Worm (Caenorhabditis elegans): Measurements from ENCODE around the gene cdh-7.

The cdh-7 gene

ce11 chrII:14798047-14798522, 44.9 kb upstream of the cdh-7 start, which contains the start of gene tbc-20:
Gene tbc-20, plus strand, starts transcription at chrII:14798472.
- no peak for TF ChIP-seq lir-1 (GFP tag; conservative IDR thresholded peaks at IDR 0.05)
- TF ChIP-seq ztf-25 (GFP tag; IDR thresholded peaks at IDR 0.05) = no peak
- TF ChIP-seq bed-2 (GFP tag; IDR thresholded peaks at IDR 0.05) = no peak
- no peak for TF ChIP-seq F37B4.10 (GFP tag; IDR thresholded peaks at IDR 0.05)
- no peak for TF ChIP-seq ztf-26 (tag; optimal IDR thresholded peaks at IDR 0.05)
- TF ChIP-seq F55B11.4 (tag; optimal IDR thresholded peaks at IDR 0.05; ENCODE audit: borderline replicate concordance, insufficient read depth) = no peak
- no peak for TF ChIP-seq B0261.1 (tag; optimal IDR thresholded peaks at IDR 0.05)
- no peak for TF ChIP-seq madf-3 (GFP tag; IDR thresholded peaks at IDR 0.05)
- TF ChIP-seq attf-3 (GFP tag; conservative IDR thresholded peaks at IDR 0.05) = peak; percentile 41; the same call in 1 of the 2 replicates
- peak; percentile 76 for TF ChIP-seq madf-6 (GFP tag; IDR thresholded peaks at IDR 0.05)
- no peak for TF ChIP-seq F23B12.7 (tag; optimal IDR thresholded peaks at IDR 0.05; ENCODE audit: insufficient read depth)
- TF ChIP-seq ceh-100 (GFP tag; IDR thresholded peaks at IDR 0.05) = no peak
- TF ChIP-seq chd-7 (tag; optimal IDR thresholded peaks at IDR 0.05) = no peak
- TF ChIP-seq K11D2.4 (GFP tag; IDR thresholded peaks at IDR 0.05) = no peak
- TF ChIP-seq F39B2.1 (GFP tag; IDR thresholded peaks at IDR 0.05) = no peak
- no peak for TF ChIP-seq nfya-1 (tag; optimal IDR thresholded peaks at IDR 0.05; ENCODE audit: borderline replicate concordance, insufficient read depth)
- TF ChIP-seq unc-62 (GFP tag; optimal IDR thresholded peaks at IDR 0.05) = no peak
- TF ChIP-seq cebp-1 (GFP tag; IDR thresholded peaks at IDR 0.05) = no peak
- TF ChIP-seq cebp-1 (tag; optimal IDR thresholded peaks at IDR 0.05) = no peak
- no peak for TF ChIP-seq nhr-27 (tag; optimal IDR thresholded peaks at IDR 0.05)
- no peak for TF ChIP-seq T26A5.8 (tag; optimal IDR thresholded peaks at IDR 0.05)
- TF ChIP-seq rcor-1 (GFP tag; IDR thresholded peaks at IDR 0.05) = no peak
- no peak for TF ChIP-seq ztf-18 (tag; optimal IDR thresholded peaks at IDR 0.05)
- no peak for TF ChIP-seq sptf-2 (GFP tag; optimal IDR thresholded peaks at IDR 0.05)
- no peak for TF ChIP-seq zim-3 (tag; optimal IDR thresholded peaks at IDR 0.05)
- no peak for TF ChIP-seq mel-28 (tag; optimal IDR thresholded peaks at IDR 0.05; ENCODE audit: borderline replicate concordance)
- no peak for TF ChIP-seq akir-1 (GFP tag; optimal IDR thresholded peaks at IDR 0.05)
- no peak for TF ChIP-seq nhr-90 (tag; optimal IDR thresholded peaks at IDR 0.05)
- TF ChIP-seq nfya-2 (GFP tag; IDR thresholded peaks at IDR 0.05) = no peak
- no peak for TF ChIP-seq mxl-1 (tag; optimal IDR thresholded peaks at IDR 0.05)
- TF ChIP-seq D2030.7 (GFP tag; IDR thresholded peaks at IDR 0.05) = peak; percentile 62
- no peak for TF ChIP-seq nhr-179 (tag; optimal IDR thresholded peaks at IDR 0.05)
- TF ChIP-seq lag-1 (GFP tag; IDR thresholded peaks at IDR 0.05) = no peak
- TF ChIP-seq mcd-1 (GFP tag; IDR thresholded peaks at IDR 0.05) = peak; percentile 31; the same call in 1 of the 2 replicates
- TF ChIP-seq ccch-3 (GFP tag; optimal IDR thresholded peaks at IDR 0.05) = no peak
- no peak for TF ChIP-seq pbrm-1 (GFP tag; IDR thresholded peaks at IDR 0.05)
- TF ChIP-seq hsf-1 (GFP tag; IDR thresholded peaks at IDR 0.05) = no peak
- TF ChIP-seq aptf-3 (GFP tag; IDR thresholded peaks at IDR 0.05) = no peak
- no peak for TF ChIP-seq dpl-1 (GFP tag; optimal IDR thresholded peaks at IDR 0.05)
- TF ChIP-seq F10E7.11 (tag; optimal IDR thresholded peaks at IDR 0.05) = no peak
- TF ChIP-seq efl-1 (GFP tag; optimal IDR thresholded peaks at IDR 0.05) = peak; percentile 40
- TF ChIP-seq ceh-91 (GFP tag; IDR thresholded peaks at IDR 0.05) = no peak
- TF ChIP-seq atf-7 (tag; optimal IDR thresholded peaks at IDR 0.05) = no peak
- TF ChIP-seq ztf-28 (GFP tag; IDR thresholded peaks at IDR 0.05) = no peak
- peak; percentile 38 for TF ChIP-seq hmg-1.2 (GFP tag; IDR thresholded peaks at IDR 0.05)
- TF ChIP-seq lin-35 (GFP tag; optimal IDR thresholded peaks at IDR 0.05) = peak in 1 of 3 experiments; percentile 28
- TF ChIP-seq tbp1 (GFP tag; optimal IDR thresholded peaks at IDR 0.05) = peak; percentile 26
- peak; percentile 49 for TF ChIP-seq snpc-4 (GFP tag; optimal IDR thresholded peaks at IDR 0.05)
- peak in 3 of 4 experiments; percentile 46 to 73 (median 68) for TF ChIP-seq snpc-4 (tag; optimal IDR thresholded peaks at IDR 0.05)
